Worm (Caenorhabditis elegans) whole organism, young adult: ENCODE measurements around the gene C06A12.8.

Experiments used
- F37B4.10 ChIP-seq: fragments of 200-800 bp; sonication (Bioruptor generic); IDR thresholded peaks from 2 replicates; pipeline ENCODE4 v1.3.6; 2022; ENCODE audit warnings: missing genetic modification characterization, missing compliant biosample characterization
- ama-1 ChIP-seq, 3 experiments: fragments of 150-350 bp in 1 of 3; sonication (generic microtip) in 2 of 3; optimal IDR thresholded peaks; 2 replicates each; lab custom pipeline; 2014 to 2018; ENCODE audit warnings: missing biosample characterization in 2 of 3, missing genetic modification characterization in 2 of 3, missing genetic modification reagents in 2 of 3
- cebp-2 ChIP-seq: fragments of 200-800 bp; sonication (Bioruptor generic); IDR thresholded peaks from 2 replicates; pipeline ENCODE4 v1.3.6; 2022; ENCODE audit warnings: missing genetic modification characterization, missing compliant biosample characterization
- egl-44 ChIP-seq: fragments of 200-800 bp; sonication (Bioruptor generic); IDR thresholded peaks from 2 replicates; pipeline ENCODE4 v1.3.6; 2022; ENCODE audit warnings: missing genetic modification reagents, missing genetic modification characterization, missing compliant biosample characterization
- ztf-6 ChIP-seq: fragments of 200-800 bp; sonication (Bioruptor generic); IDR thresholded peaks from 2 replicates; pipeline ENCODE4 v1.3.6; 2022; ENCODE audit warnings: missing genetic modification reagents, missing genetic modification characterization, missing compliant biosample characterization

DNA sequence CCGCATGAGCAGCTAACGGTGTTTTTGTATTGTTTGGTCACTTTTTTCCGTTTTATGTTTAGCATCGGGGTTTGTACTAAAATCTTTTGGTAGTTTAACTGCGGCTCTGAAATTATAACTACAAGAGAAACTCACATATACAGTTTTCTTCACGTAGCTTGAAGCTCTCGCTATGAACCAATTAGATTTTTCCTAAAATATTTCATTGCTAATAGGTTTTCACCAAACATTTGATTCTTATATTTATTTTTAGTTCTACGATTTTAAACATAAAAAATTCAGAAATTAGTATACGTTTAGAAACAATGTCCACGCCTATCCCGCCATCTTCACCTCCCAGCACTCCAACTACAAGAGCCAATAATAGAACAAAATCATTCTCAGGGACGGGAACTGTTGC, 9.7 kb upstream of the C06A12.8 start, which contains the start of gene C06A12.3:
- no peak for TF ChIP-seq ama-1 (optimal IDR thresholded peaks at IDR 0.05; lab: Kevin White, UChicago)
- TF ChIP-seq ama-1 (GFP tag; optimal IDR thresholded peaks at IDR 0.05; lab: Kevin White, UChicago) = no peak
- TF ChIP-seq ztf-6 = no peak
- TF ChIP-seq cebp-2 (GFP tag; lab: Robert Waterston, UW) = no peak
- TF ChIP-seq F37B4.10 (GFP tag; lab: Robert Waterston, UW) = no peak
- no peak for TF ChIP-seq egl-44 (GFP tag; lab: Robert Waterston, UW)
